Worm (Caenorhabditis elegans): ENCODE results near the gene srh-88.

The srh-88 gene

ce11 chrV:2929753-2930152 lies 34.9 kb downstream of the srh-88 start, which contains the start of gene C31B8.16:
Gene C31B8.16 (plus strand): TSS chrV:2930053.
- TF ChIP-seq let-607 (tag; optimal IDR thresholded peaks at IDR 0.05) (no peak), chd-7 (tag; optimal IDR thresholded peaks at IDR 0.05) (no peak), rpc-1 (optimal IDR thresholded peaks at IDR 0.05) (no peak), rpc-1 (tag; optimal IDR thresholded peaks at IDR 0.05) (no peak), unc-130 (GFP tag; optimal IDR thresholded peaks at IDR 0.05) (no peak), Y53G8AR.9 (GFP tag; conservative IDR thresholded peaks at IDR 0.05) (no peak), Y67H2A.10 (GFP tag; conservative IDR thresholded peaks at IDR 0.05) (no peak), atf-7 (tag; optimal IDR thresholded peaks at IDR 0.05) (no peak), ztf-26 (tag; optimal IDR thresholded peaks at IDR 0.05) (no peak), F57A8.1 (GFP tag; optimal IDR thresholded peaks at IDR 0.05) (no peak), B0035.1 (tag; optimal IDR thresholded peaks at IDR 0.05) (no peak), ZK185.1 (tag; optimal IDR thresholded peaks at IDR 0.05; ENCODE audit: poor library complexity, severe bottlenecking) (no peak), ceh-27 (GFP tag; optimal IDR thresholded peaks at IDR 0.05) (no peak), F33H1.4 (GFP tag; IDR thresholded peaks at IDR 0.05) (no peak), madf-8 (GFP tag; conservative IDR thresholded peaks at IDR 0.05) (no peak)

ce11 chrV:2927553-2927952 lies 37.1 kb downstream of the srh-88 start, which contains the start of gene C31B8.12:
Gene C31B8.12 (minus strand): TSS chrV:2927653.
- TF ChIP-seq sea-2 (GFP tag; IDR thresholded peaks at IDR 0.05) (no peak), tlf-1 (GFP tag; optimal IDR thresholded peaks at IDR 0.05) (no peak), attf-5 (GFP tag; optimal IDR thresholded peaks at IDR 0.05) (no peak), lin-40 (tag; optimal IDR thresholded peaks at IDR 0.05) (no peak), B0035.1 (tag; optimal IDR thresholded peaks at IDR 0.05) (no peak), ztf-22 (GFP tag; optimal IDR thresholded peaks at IDR 0.05) (no peak), aptf-2 (GFP tag; conservative IDR thresholded peaks at IDR 0.05) (no peak), ztf-6 (GFP tag; IDR thresholded peaks at IDR 0.05) (no peak), repo-1 (tag; optimal IDR thresholded peaks at IDR 0.05) (no peak)

- TF ChIP-seq aptf-3 (GFP tag; IDR thresholded peaks at IDR 0.05), result no peak
- TF ChIP-seq hsf-1 (GFP tag; IDR thresholded peaks at IDR 0.05), result no peak
- TF ChIP-seq athp-1 (tag; optimal IDR thresholded peaks at IDR 0.05), result no peak
- TF ChIP-seq let-526 (GFP tag; IDR thresholded peaks at IDR 0.05), result no peak
These were observed 42.1 kb downstream of the srh-88 start, which contains the start of gene srh-38 for ce11 chrV:2922594-2922993. Gene srh-38 (minus strand): TSS chrV:2922694.

- TF ChIP-seq egl-18 (GFP tag; IDR thresholded peaks at IDR 0.05) (no peak), snpc-1.1 (tag; optimal IDR thresholded peaks at IDR 0.05; ENCODE audit: insufficient read depth) (peak; percentile 86), hmg-1.2 (GFP tag; IDR thresholded peaks at IDR 0.05) (peak; percentile 60; the same call in 1 of the 2 replicates), dpl-1 (GFP tag; optimal IDR thresholded peaks at IDR 0.05) (no peak), bed-1 (GFP tag; IDR thresholded peaks at IDR 0.05) (no peak), snpc-4 (GFP tag; optimal IDR thresholded peaks at IDR 0.05) (peak; percentile 87), snpc-4 (tag; optimal IDR thresholded peaks at IDR 0.05) (peak; percentile 64 to 95 (median 82))
These were observed 44.6 kb downstream of the srh-88 start for ce11 chrV:2920125-2920524.

ce11 chrV:2913948-2914347 lies 50.7 kb downstream of the srh-88 start, which contains the start of gene srh-146:
Gene srh-146 (plus strand): TSS chrV:2914248.
- no peak for TF ChIP-seq F49E8.2 (tag; optimal IDR thresholded peaks at IDR 0.05; ENCODE audit: insufficient read depth)
- TF ChIP-seq nhr-90 (tag; optimal IDR thresholded peaks at IDR 0.05), result no peak
- no peak for TF ChIP-seq tlf-1 (GFP tag; optimal IDR thresholded peaks at IDR 0.05)
- TF ChIP-seq pbrm-1 (GFP tag; IDR thresholded peaks at IDR 0.05), result no peak
- TF ChIP-seq B0261.1 (tag; optimal IDR thresholded peaks at IDR 0.05), result no peak
- no peak for TF ChIP-seq ceh-100 (GFP tag; IDR thresholded peaks at IDR 0.05)
- TF ChIP-seq athp-1 (tag; optimal IDR thresholded peaks at IDR 0.05), result no peak
- TF ChIP-seq ztf-28 (GFP tag; IDR thresholded peaks at IDR 0.05), result no peak
- TF ChIP-seq atf-7 (tag; optimal IDR thresholded peaks at IDR 0.05), result no peak
- no peak for TF ChIP-seq ets-4 (GFP tag; optimal IDR thresholded peaks at IDR 0.05)
- no peak for TF ChIP-seq lin-35 (GFP tag; optimal IDR thresholded peaks at IDR 0.05)
- no peak for TF ChIP-seq F57A8.1 (GFP tag; optimal IDR thresholded peaks at IDR 0.05)
- no peak for TF ChIP-seq lag-1 (GFP tag; IDR thresholded peaks at IDR 0.05)
